Worm (Caenorhabditis elegans) whole organism, L1 larva: ENCODE measurements around the gene cutl-28.
A peak's percentile ranks its signal among the peaks of the same experiment; 100 is the strongest.

ENCODE experiments used
- F16B12.6 ChIP-seq: fragments of 150-350 bp; optimal IDR thresholded peaks from 2 replicates; lab custom pipeline; 2014; ENCODE audit warnings: missing biosample characterization, missing genetic modification characterization
- aly-2 ChIP-seq: fragments of 150-350 bp; optimal IDR thresholded peaks from 2 replicates; lab custom pipeline; 2014; ENCODE audit warnings: missing biosample characterization, missing genetic modification characterization
- blmp-1 ChIP-seq: fragments of 150-350 bp; optimal IDR thresholded peaks from 2 replicates; lab custom pipeline; 2014; ENCODE audit warnings: missing biosample characterization, missing genetic modification characterization
- ceh-63 ChIP-seq: fragments of 200-800 bp; sonication (Bioruptor generic); optimal IDR thresholded peaks from 2 replicates; lab custom pipeline; 2018; ENCODE audit warnings: mild to moderate bottlenecking, missing genetic modification characterization, missing compliant biosample characterization
- ceh-88 ChIP-seq: fragments of 200-800 bp; sonication (Bioruptor generic); IDR thresholded peaks from 2 replicates; pipeline ENCODE4 v1.3.6; 2022; ENCODE audit warnings: missing genetic modification characterization, missing compliant biosample characterization
- ces-1 ChIP-seq: fragments of 150-350 bp; optimal IDR thresholded peaks from 2 replicates; lab custom pipeline; 2014; ENCODE audit warnings: missing biosample characterization, missing genetic modification reagents, missing genetic modification characterization
- dpl-1 ChIP-seq, 3 experiments: fragments of 150-350 bp in 2 of 3; sonication (generic microtip) in 1 of 3; optimal IDR thresholded peaks; 2 replicates each; lab custom pipeline; 2014 to 2017; ENCODE audit warnings: missing biosample characterization in 3 of 3, missing genetic modification characterization in 3 of 3, missing genetic modification reagents in 3 of 3
- dsc-1 ChIP-seq: sonication (generic microtip); optimal IDR thresholded peaks from 2 replicates; lab custom pipeline; 2016; ENCODE audit warnings: mild to moderate bottlenecking, missing genetic modification characterization, missing compliant biosample characterization
- efl-1 ChIP-seq, 4 experiments: fragments of 150-350 bp; optimal IDR thresholded peaks in 3 of 4; peaks in 1 of 4; 1 replicate in 1 of 4; 2 replicates in 3 of 4; lab custom pipeline; 2014; ENCODE audit warnings: missing biosample characterization in 2 of 4, missing genetic modification characterization in 2 of 4, missing genetic modification reagents in 2 of 4
- efl-3 ChIP-seq: fragments of 200-800 bp; sonication (Bioruptor generic); optimal IDR thresholded peaks from 2 replicates; lab custom pipeline; 2018; ENCODE audit warnings: mild to moderate bottlenecking, missing genetic modification characterization, missing compliant biosample characterization
- elt-2 ChIP-seq: sonication (generic microtip); optimal IDR thresholded peaks from 2 replicates; lab custom pipeline; 2016; ENCODE audit warnings: missing genetic modification characterization, mild to moderate bottlenecking, inconsistent platforms, missing compliant biosample characterization, missing genetic modification reagents
- fkh-10 ChIP-seq: sonication (generic microtip); optimal IDR thresholded peaks from 2 replicates; lab custom pipeline; 2017; ENCODE audit warnings: missing biosample characterization, missing genetic modification reagents, missing genetic modification characterization
- fos-1 ChIP-seq: fragments of 150-350 bp; optimal IDR thresholded peaks from 2 replicates; lab custom pipeline; 2014; ENCODE audit warnings: missing biosample characterization, missing genetic modification characterization
- irx-1 ChIP-seq: sonication (generic microtip); optimal IDR thresholded peaks from 2 replicates; lab custom pipeline; 2016; ENCODE audit warnings: missing genetic modification characterization, missing compliant biosample characterization
- jun-1 ChIP-seq: fragments of 150-350 bp; optimal IDR thresholded peaks from 2 replicates; lab custom pipeline; 2014; ENCODE audit warnings: missing biosample characterization, missing genetic modification reagents, missing genetic modification characterization
- lin-35 ChIP-seq, 2 experiments: fragments of 150-350 bp; optimal IDR thresholded peaks; 2 replicates each; lab custom pipeline; 2014; ENCODE audit warnings: missing biosample characterization in 2 of 2, missing genetic modification characterization in 2 of 2, missing genetic modification reagents in 2 of 2
- lin-39 ChIP-seq: fragments of 150-350 bp; optimal IDR thresholded peaks from 2 replicates; lab custom pipeline; 2014; ENCODE audit warnings: missing biosample characterization, missing genetic modification reagents, missing genetic modification characterization
- mdl-1 ChIP-seq, 2 experiments: fragments of 150-350 bp; optimal IDR thresholded peaks; 2 replicates each; lab custom pipeline; 2014 to 2017; ENCODE audit warnings: missing biosample characterization in 2 of 2, missing genetic modification characterization in 2 of 2, inconsistent platforms in 1 of 2
- mef-2 ChIP-seq: fragments of 150-350 bp; optimal IDR thresholded peaks from 2 replicates; lab custom pipeline; 2014; ENCODE audit warnings: missing biosample characterization, missing genetic modification characterization
- mep-1 ChIP-seq: fragments of 150-350 bp; optimal IDR thresholded peaks from 2 replicates; lab custom pipeline; 2014; ENCODE audit warnings: missing biosample characterization, missing genetic modification characterization
- nhr-237 ChIP-seq: fragments of 150-350 bp; optimal IDR thresholded peaks from 2 replicates; lab custom pipeline; 2014; ENCODE audit warnings: missing biosample characterization, missing genetic modification characterization
- nhr-47 ChIP-seq: sonication (generic microtip); optimal IDR thresholded peaks from 2 replicates; lab custom pipeline; 2016; ENCODE audit warnings: mild to moderate bottlenecking, missing genetic modification characterization, moderate library complexity, missing compliant biosample characterization
- nhr-77 ChIP-seq: fragments of 150-350 bp; optimal IDR thresholded peaks from 2 replicates; lab custom pipeline; 2014; ENCODE audit warnings: missing biosample characterization, missing genetic modification characterization
- nhr-84 ChIP-seq: sonication (generic microtip); optimal IDR thresholded peaks from 2 replicates; lab custom pipeline; 2017; ENCODE audit warnings: missing biosample characterization, missing genetic modification characterization
- nhr-85 ChIP-seq: sonication (generic microtip); peaks from one replicate; lab custom pipeline; 2016; ENCODE audit warnings: missing genetic modification characterization, inconsistent platforms, missing compliant biosample characterization
- pag-3 ChIP-seq: sonication (generic microtip); optimal IDR thresholded peaks from 2 replicates; lab custom pipeline; 2017; ENCODE audit warnings: missing genetic modification characterization, mild to moderate bottlenecking, missing compliant biosample characterization, antibody characterized with exemption, borderline replicate concordance; ENCODE audit not compliant: insufficient read depth
- pqm-1 ChIP-seq: sonication (generic microtip); optimal IDR thresholded peaks from 3 replicates; lab custom pipeline; 2017; ENCODE audit warnings: missing biosample characterization, missing genetic modification characterization
- skn-1 ChIP-seq: fragments of 150-350 bp; optimal IDR thresholded peaks from 2 replicates; lab custom pipeline; 2014; ENCODE audit warnings: missing biosample characterization, missing genetic modification characterization
- sup-37 ChIP-seq: fragments of 200-800 bp; sonication (Bioruptor generic); optimal IDR thresholded peaks from 2 replicates; lab custom pipeline; 2018; ENCODE audit warnings: mild to moderate bottlenecking, missing genetic modification characterization, missing compliant biosample characterization
- unc-30 ChIP-seq: sonication (generic microtip); optimal IDR thresholded peaks from 2 replicates; lab custom pipeline; 2017; ENCODE audit warnings: missing biosample characterization, missing genetic modification characterization
- unc-62 ChIP-seq: fragments of 150-350 bp; optimal IDR thresholded peaks from 2 replicates; lab custom pipeline; 2014; ENCODE audit warnings: missing biosample characterization, missing genetic modification reagents, missing genetic modification characterization
- vab-15 ChIP-seq: sonication (generic microtip); optimal IDR thresholded peaks from 2 replicates; lab custom pipeline; 2017; ENCODE audit warnings: missing genotype, mild to moderate bottlenecking, missing genetic modification characterization, missing compliant biosample characterization
- xbp-1 ChIP-seq: sonication (generic microtip); optimal IDR thresholded peaks from 2 replicates; lab custom pipeline; 2016; ENCODE audit warnings: missing genetic modification characterization, missing compliant biosample characterization

cutl-28 gene

DNA sequence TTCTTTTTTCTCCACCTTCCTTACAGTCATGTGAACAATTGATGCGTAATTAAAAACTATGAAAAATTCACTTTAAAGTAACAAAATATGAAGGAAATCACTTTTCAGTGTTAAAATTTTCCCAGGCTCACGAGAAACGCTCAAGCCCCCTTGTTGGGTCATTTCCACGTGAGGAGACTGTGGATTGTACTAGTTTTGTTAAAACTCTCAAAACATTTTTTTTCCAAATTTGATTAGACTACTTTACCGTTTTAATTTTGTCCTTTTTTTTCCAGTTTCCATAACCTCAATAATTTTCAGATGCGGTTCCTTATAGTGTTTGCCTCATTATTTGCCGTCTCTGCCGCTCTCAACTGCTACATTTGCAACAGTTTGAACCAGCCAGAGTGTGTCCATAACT lies 19.1 kb upstream of the cutl-28 start, which contains the start of gene K11H12.7:
K11H12.7 (plus strand) TSS at position 301 of the 400 bp plus-strand sequence.
- TF ChIP-seq pag-3 (tag; lab: Kevin White, UChicago) (no peak), blmp-1 (tag; lab: Kevin White, UChicago) (no peak)
- TF ChIP-seq, all 84 proteins: peak for 0

- TF ChIP-seq elt-2, result no peak
- no peak for TF ChIP-seq nhr-237 (tag; lab: Kevin White, UChicago)
- TF ChIP-seq unc-30 (tag; lab: Kevin White, UChicago), result no peak
- TF ChIP-seq F16B12.6 (tag; lab: Kevin White, UChicago), result no peak
- TF ChIP-seq jun-1, result no peak
- TF ChIP-seq mdl-1 (tag; optimal IDR thresholded peaks at IDR 0.05; lab: Kevin White, UChicago), result no peak
- no peak for TF ChIP-seq ceh-63 (GFP tag; lab: Kevin White, UChicago)
- TF ChIP-seq ces-1 (GFP tag; lab: Kevin White, UChicago), result no peak
Measured at ce11 chrIV:666991-667390, 17.3 kb upstream of the cutl-28 start, which contains the start of gene K11H12.6. Gene K11H12.6 (plus strand): TSS chrIV:667291.

DNA sequence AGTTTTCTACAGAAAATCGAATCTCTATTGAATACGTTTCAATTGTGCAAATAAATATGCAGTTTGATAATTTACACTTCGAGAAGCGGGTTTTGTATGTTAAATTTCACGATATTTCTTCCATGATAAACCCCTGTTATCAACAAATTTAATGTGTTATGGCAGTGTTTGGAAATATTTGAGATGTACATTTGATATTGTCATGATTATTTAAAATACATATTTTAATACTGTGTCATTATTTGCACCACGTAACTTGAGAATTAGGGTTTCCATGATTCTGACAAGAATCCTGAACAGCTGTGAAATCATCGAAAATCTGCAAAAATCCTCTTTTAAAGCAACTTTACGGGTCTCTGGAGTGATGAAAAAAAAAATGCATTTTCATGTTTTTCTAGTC lies 13.8 kb upstream of the cutl-28 start, which contains the start of gene K11H12.11:
K11H12.11 (minus strand) TSS at position 101 of the 400 bp plus-strand sequence.
- TF ChIP-seq lin-39 (no peak), nhr-85 (tag; lab: Kevin White, UChicago) (peak; percentile 6), efl-1 (optimal IDR thresholded peaks at IDR 0.05; lab: Kevin White, UChicago) (no peak), efl-1 (GFP tag; optimal IDR thresholded peaks at IDR 0.05 in 1 of 2; lab: Kevin White, UChicago) (peak in 1 of 2 experiments; percentile 35)

- TF ChIP-seq mdl-1 (tag; optimal IDR thresholded peaks at IDR 0.05; lab: Kevin White, UChicago) (no peak), elt-2 (peak; percentile 33), dsc-1 (no peak), lin-35 (GFP tag; optimal IDR thresholded peaks at IDR 0.05; lab: Kevin White, UChicago) (peak in 1 of 2 experiments; percentile 4), efl-1 (optimal IDR thresholded peaks at IDR 0.05; lab: Kevin White, UChicago) (no peak), efl-1 (GFP tag; optimal IDR thresholded peaks at IDR 0.05 in 1 of 2; lab: Kevin White, UChicago) (peak in 1 of 2 experiments; percentile 29)
Measured at ce11 chrIV:673313-673712, 11.0 kb upstream of the cutl-28 start, which contains the start of gene K11H12.3. Gene K11H12.3 (minus strand): TSS chrIV:673480.

DNA sequence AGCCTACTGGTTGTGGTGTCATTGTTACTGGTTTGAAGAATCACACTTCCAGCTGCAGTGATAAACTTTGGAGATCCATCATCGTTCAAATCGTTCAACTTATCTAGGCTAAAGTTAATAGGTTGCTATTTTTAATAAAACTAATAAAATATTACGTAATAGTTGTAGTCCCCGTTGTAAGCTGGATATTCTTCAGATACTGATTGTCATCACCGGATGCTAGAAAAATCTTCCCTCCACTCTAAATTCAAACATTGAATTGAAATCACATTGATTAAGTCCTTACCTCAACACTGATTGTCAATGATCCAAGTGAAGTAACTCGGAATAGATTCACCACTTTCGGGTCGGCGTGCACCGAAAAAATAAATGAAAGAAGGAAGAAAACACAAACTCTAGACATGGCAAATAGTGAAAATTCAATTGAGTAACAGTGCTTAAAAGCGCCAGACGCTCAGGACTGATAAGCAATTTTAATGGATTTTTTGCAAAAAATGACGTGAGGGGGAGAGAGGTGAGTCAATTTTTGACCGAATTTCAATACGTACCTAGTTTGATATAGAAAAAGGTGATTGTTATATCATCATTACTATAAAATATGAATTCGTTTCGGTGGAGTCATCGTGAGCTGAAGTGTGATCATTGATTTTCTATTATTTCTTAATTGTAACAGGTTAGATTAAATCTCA lies 8.7 kb upstream of the cutl-28 start, which contains the start of the genes K11H12.4 and K11H12.10:
K11H12.4 (minus strand) TSS at position 413 of the 689 bp plus-strand sequence.
K11H12.10 (plus strand) TSS at position 605 of the 689 bp plus-strand sequence.
- no peak for TF ChIP-seq dpl-1 (GFP tag; optimal IDR thresholded peaks at IDR 0.05; lab: Kevin White, UChicago)
- TF ChIP-seq aly-2 (tag; lab: Kevin White, UChicago), result no peak
- no peak for TF ChIP-seq F16B12.6 (tag; lab: Kevin White, UChicago)
- no peak for TF ChIP-seq irx-1
- no peak for TF ChIP-seq fkh-10 (GFP tag; lab: Kevin White, UChicago)
- no peak for TF ChIP-seq ceh-88 (GFP tag; lab: Robert Waterston, UW)
- TF ChIP-seq pqm-1 (tag; lab: Kevin White, UChicago), result no peak
- TF ChIP-seq nhr-77 (tag; lab: Kevin White, UChicago), result no peak
- TF ChIP-seq mef-2 (tag; lab: Kevin White, UChicago), result no peak
- no peak for TF ChIP-seq fos-1
- TF ChIP-seq skn-1 (tag; lab: Kevin White, UChicago), result no peak
- TF ChIP-seq xbp-1 (tag; lab: Kevin White, UChicago), result no peak
- TF ChIP-seq sup-37 (GFP tag; lab: Kevin White, UChicago), result no peak
- no peak for TF ChIP-seq efl-3 (GFP tag; lab: Kevin White, UChicago)
- TF ChIP-seq nhr-85 (tag; lab: Kevin White, UChicago), result peak; percentile 44
- no peak for TF ChIP-seq unc-62
- TF ChIP-seq elt-2, result peak; percentile 43
- TF ChIP-seq efl-1 (optimal IDR thresholded peaks at IDR 0.05; lab: Kevin White, UChicago), result no peak
- peak in 1 of 2 experiments; percentile 60 for TF ChIP-seq efl-1 (GFP tag; optimal IDR thresholded peaks at IDR 0.05 in 1 of 2; lab: Kevin White, UChicago)
- TF ChIP-seq mep-1 (tag; lab: Kevin White, UChicago), result no peak
- no peak for TF ChIP-seq nhr-47 (tag; lab: Kevin White, UChicago)
- TF ChIP-seq vab-15 (tag; lab: Kevin White, UChicago), result no peak
- no peak for TF ChIP-seq nhr-84 (tag; lab: Kevin White, UChicago)
